Worm (Caenorhabditis elegans): ENCODE data around the gene F32H5.1.

- TF ChIP-seq pqm-1 (tag; optimal IDR thresholded peaks at IDR 0.05) (no peak), unc-62 (GFP tag; optimal IDR thresholded peaks at IDR 0.05) (no peak), nhr-11 (tag; optimal IDR thresholded peaks at IDR 0.05) (no peak), zag-1 (tag; optimal IDR thresholded peaks at IDR 0.05) (no peak)
Observed at ce11 chrV:13320676-13321075, 37.2 kb downstream of the F32H5.1 start, which contains the start of gene srh-15.
